Fruit fly (Drosophila melanogaster): ENCODE results near the gene CG16984.

The CG16984 gene

DNA sequence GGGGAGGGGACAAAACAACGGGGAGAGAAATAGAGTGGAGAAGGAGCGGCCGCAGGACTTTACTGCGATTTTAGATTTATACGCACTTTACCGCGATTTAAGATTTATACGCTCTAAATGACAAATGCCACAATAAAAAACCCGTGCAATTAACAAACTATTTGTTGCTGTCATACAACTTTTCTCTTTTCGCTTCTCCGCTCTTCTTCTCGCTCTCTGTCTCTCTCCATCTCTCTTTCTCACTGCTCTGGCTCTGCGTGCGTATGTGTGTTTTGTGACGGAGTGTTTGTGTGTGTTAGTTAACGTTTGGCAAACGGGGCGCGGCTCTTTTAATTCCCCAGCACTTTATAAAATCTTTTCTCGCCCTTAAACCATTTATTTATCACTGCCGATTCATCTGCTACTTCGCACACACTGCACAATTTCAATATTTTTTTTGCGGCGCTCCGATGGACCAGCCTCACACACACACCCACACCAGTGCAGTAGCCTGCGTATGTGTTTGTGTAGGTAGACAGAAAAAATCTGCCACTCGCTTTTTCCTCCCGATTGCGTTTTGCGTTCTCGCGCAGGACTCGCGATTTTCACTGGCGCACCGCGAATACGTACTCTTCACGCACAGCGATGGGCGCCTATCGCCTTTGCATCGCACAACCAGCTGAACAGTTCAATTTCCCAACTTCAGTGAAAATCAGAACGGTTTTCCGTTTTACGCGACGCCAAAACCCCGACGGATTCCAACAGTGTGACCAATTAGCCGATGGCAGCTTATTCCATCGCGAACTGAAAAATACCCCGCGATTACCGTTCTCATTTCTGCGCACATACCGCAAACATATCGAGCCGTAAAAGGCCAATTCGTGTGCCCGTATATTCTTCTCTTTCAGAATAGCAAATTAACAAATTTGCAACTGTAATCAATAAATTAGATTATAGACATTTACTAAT is 9.5 kb upstream of the CG16984 start, which contains the start of gene msn (continued):
- TF ChIP-seq N (GFP tag; optimal IDR thresholded peaks at IDR 0.05): peak; percentile 71

DNA sequence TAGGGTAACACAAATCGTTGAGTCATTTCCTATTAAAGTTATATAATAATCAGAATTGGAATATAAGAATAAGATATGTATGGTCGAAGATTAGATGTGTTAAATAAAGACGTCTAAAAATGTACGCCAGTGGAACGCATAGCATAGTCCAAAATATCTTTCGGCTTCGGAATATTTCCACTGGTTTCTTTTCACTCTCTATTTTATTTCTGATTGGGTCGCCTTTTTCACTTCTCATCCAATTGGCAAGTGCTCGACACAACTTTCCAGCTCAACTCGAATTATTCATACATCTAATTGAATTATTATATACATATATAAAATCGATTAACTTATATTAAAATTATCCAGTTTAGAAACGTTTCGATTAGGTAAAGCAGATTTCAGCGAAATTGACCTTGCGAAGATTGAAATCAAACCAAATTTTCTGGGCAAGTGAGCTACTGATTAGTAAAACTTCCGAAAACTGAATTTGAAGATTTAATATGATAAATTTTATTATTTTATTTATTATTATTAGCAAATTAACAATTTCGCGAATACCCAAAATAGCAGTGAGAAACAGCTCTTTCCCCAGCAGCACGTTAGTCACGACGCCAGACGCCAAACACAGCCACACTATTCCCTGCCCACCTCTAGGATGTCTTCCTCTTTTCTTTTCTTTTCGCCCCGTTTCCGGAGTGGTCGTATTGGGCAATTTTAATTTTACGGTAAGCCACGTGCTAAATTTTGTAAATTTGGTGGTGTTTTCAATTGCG is 8.6 kb upstream of the CG16984 start, which contains the start of gene RpL8:
Gene RpL8 (plus strand): TSS at position 653 of the 758 bp plus-strand sequence.
- no peak for TF ChIP-seq tai (GFP tag; optimal IDR thresholded peaks at IDR 0.05)
- no peak for TF ChIP-seq jim (GFP tag; optimal IDR thresholded peaks at IDR 0.05)
- peak; percentile 85 for TF ChIP-seq dmrt93B (GFP tag; optimal IDR thresholded peaks at IDR 0.05)
- TF ChIP-seq Sp1 (GFP tag; optimal IDR thresholded peaks at IDR 0.05): peak; percentile 85
- TF ChIP-seq Hnf4 (GFP tag; optimal IDR thresholded peaks at IDR 0.05): peak; percentile 51
- TF ChIP-seq Dif (GFP tag; optimal IDR thresholded peaks at IDR 0.05; ENCODE audit: partially characterized antibody): no peak
- no peak for TF ChIP-seq Dfd (GFP tag; optimal IDR thresholded peaks at IDR 0.05)
- peak; percentile 84 for TF ChIP-seq CG9705 (GFP tag; optimal IDR thresholded peaks at IDR 0.05)
- TF ChIP-seq dsf (GFP tag; optimal IDR thresholded peaks at IDR 0.05; ENCODE audit: borderline replicate concordance): peak; percentile 13
- no peak for TF ChIP-seq CG32264 (GFP tag; optimal IDR thresholded peaks at IDR 0.05)
- TF ChIP-seq dl (GFP tag; optimal IDR thresholded peaks at IDR 0.05; ENCODE audit: insufficient read depth in 1 of 2, partially characterized antibody in 2 of 2): no peak
- peak; percentile 28 for TF ChIP-seq ey (GFP tag; optimal IDR thresholded peaks at IDR 0.05)
- peak; percentile 32 for TF ChIP-seq brk (GFP tag; optimal IDR thresholded peaks at IDR 0.05)
- peak; percentile 55 for TF ChIP-seq h (GFP tag; optimal IDR thresholded peaks at IDR 0.05)
- TF ChIP-seq fru (GFP tag; optimal IDR thresholded peaks at IDR 0.05): peak; percentile 49
- TF ChIP-seq Hr78 (GFP tag; optimal IDR thresholded peaks at IDR 0.05): no peak
- TF ChIP-seq br (GFP tag; optimal IDR thresholded peaks at IDR 0.05): peak; percentile 53
- no peak for TF ChIP-seq Abd-B (GFP tag; optimal IDR thresholded peaks at IDR 0.05)
- peak; percentile 65 for TF ChIP-seq sv (GFP tag; optimal IDR thresholded peaks at IDR 0.05)
- TF ChIP-seq psq (GFP tag; optimal IDR thresholded peaks at IDR 0.05): peak; percentile 55
- TF ChIP-seq Vsx2 (GFP tag; optimal IDR thresholded peaks at IDR 0.05; ENCODE audit: partially characterized antibody): no peak
- TF ChIP-seq foxo (GFP tag; optimal IDR thresholded peaks at IDR 0.05): peak in 1 of 2 experiments; percentile 63
- peak; percentile 40 for TF ChIP-seq OdsH (GFP tag; optimal IDR thresholded peaks at IDR 0.05)
- TF ChIP-seq Hr83 (GFP tag; optimal IDR thresholded peaks at IDR 0.05; ENCODE audit: poor library complexity, severe bottlenecking): peak; percentile 95
- no peak for TF ChIP-seq CrebA (GFP tag; optimal IDR thresholded peaks at IDR 0.05; ENCODE audit: borderline replicate concordance)
- peak; percentile 22 for TF ChIP-seq Jra (GFP tag; optimal IDR thresholded peaks at IDR 0.05)
- peak; percentile 28 for TF ChIP-seq N (GFP tag; optimal IDR thresholded peaks at IDR 0.05)
- peak; percentile 46 for TF ChIP-seq sage (GFP tag; optimal IDR thresholded peaks at IDR 0.05)
- peak; percentile 60 for TF ChIP-seq woc (GFP tag; optimal IDR thresholded peaks at IDR 0.05)
- TF ChIP-seq lola (GFP tag; optimal IDR thresholded peaks at IDR 0.05): no peak
- TF ChIP-seq rgr (GFP tag; optimal IDR thresholded peaks at IDR 0.05): peak; percentile 82
- TF ChIP-seq GATAd (GFP tag; optimal IDR thresholded peaks at IDR 0.05): no peak
- TF ChIP-seq Rel (GFP tag; optimal IDR thresholded peaks at IDR 0.05): no peak
- TF ChIP-seq Rel (tag; optimal IDR thresholded peaks at IDR 0.05): peak; percentile 41
- TF ChIP-seq usp (GFP tag; optimal IDR thresholded peaks at IDR 0.05): no peak
- TF ChIP-seq Mio (GFP tag; optimal IDR thresholded peaks at IDR 0.05): peak; percentile 33
- TF ChIP-seq HLH106 (tag; optimal IDR thresholded peaks at IDR 0.05): peak; percentile 71
- peak; percentile 29 for TF ChIP-seq Myc (optimal IDR thresholded peaks at IDR 0.05)
- TF ChIP-seq pan (optimal IDR thresholded peaks at IDR 0.05): no peak

Measured in whole organism, wandering third instar larva.